Fruit fly (Drosophila melanogaster): ENCODE results near the gene CG33120.

CG33120 gene

dm6 chr2L:18830587-18831528 lies 13.5 kb downstream of the CG33120 start, which contains the start of the genes CG17597 and ScpX:
Gene CG17597 (minus strand): TSS chr2L:18831153.
Gene ScpX (plus strand): TSS chr2L:18831229.
- TF ChIP-seq gl (tag; optimal IDR thresholded peaks at IDR 0.05), result peak; percentile 64
- no peak for TF ChIP-seq CG10348 (GFP tag; IDR thresholded peaks at IDR 0.05)
- TF ChIP-seq rn (GFP tag; IDR thresholded peaks at IDR 0.05), result no peak
- peak; percentile 27 for TF ChIP-seq EcR (GFP tag; optimal IDR thresholded peaks at IDR 0.05)
- peak; percentile 23; the same call in 1 of the 2 replicates for TF ChIP-seq CG32121 (GFP tag; IDR thresholded peaks at IDR 0.05)
- no peak for TF ChIP-seq Pif1B (GFP tag; optimal IDR thresholded peaks at IDR 0.05)
- TF ChIP-seq CG4496 (GFP tag; IDR thresholded peaks at IDR 0.05), result 0 out of 3 replicates have a peak, but pooled peaks have one; percentile 20
- no peak for TF ChIP-seq fd96Ca (GFP tag; IDR thresholded peaks at IDR 0.05)
- TF ChIP-seq CG12605 (GFP tag; IDR thresholded peaks at IDR 0.05), result peak; percentile 53; the same call in 1 of the 2 replicates
- peak; percentile 20; the same call in 1 of the 2 replicates for TF ChIP-seq Ets98B (GFP tag; IDR thresholded peaks at IDR 0.05)
- TF ChIP-seq CG17806 (tag; optimal IDR thresholded peaks at IDR 0.05), result peak; percentile 32
- peak; percentile 65 for TF ChIP-seq CG8159 (tag; optimal IDR thresholded peaks at IDR 0.05)
- TF ChIP-seq CG8301 (tag; optimal IDR thresholded peaks at IDR 0.05), result peak; percentile 23
- TF ChIP-seq CG15710 (tag; optimal IDR thresholded peaks at IDR 0.05), result peak; percentile 55
- peak; percentile 31 for TF ChIP-seq CG9948 (tag; optimal IDR thresholded peaks at IDR 0.05)
- no peak for TF ChIP-seq CG13204 (GFP tag; optimal IDR thresholded peaks at IDR 0.05)
- TF ChIP-seq Snoo (tag; optimal IDR thresholded peaks at IDR 0.05), result peak; percentile 28
- TF ChIP-seq Pif1A (GFP tag; optimal IDR thresholded peaks at IDR 0.05), result peak; percentile 69
- no peak for TF ChIP-seq D1 (tag; optimal IDR thresholded peaks at IDR 0.05)
- peak; percentile 52 for TF ChIP-seq CG14655 (GFP tag; optimal IDR thresholded peaks at IDR 0.05)
- TF ChIP-seq CG34367 (tag; optimal IDR thresholded peaks at IDR 0.05), result peak; percentile 43

DNA sequence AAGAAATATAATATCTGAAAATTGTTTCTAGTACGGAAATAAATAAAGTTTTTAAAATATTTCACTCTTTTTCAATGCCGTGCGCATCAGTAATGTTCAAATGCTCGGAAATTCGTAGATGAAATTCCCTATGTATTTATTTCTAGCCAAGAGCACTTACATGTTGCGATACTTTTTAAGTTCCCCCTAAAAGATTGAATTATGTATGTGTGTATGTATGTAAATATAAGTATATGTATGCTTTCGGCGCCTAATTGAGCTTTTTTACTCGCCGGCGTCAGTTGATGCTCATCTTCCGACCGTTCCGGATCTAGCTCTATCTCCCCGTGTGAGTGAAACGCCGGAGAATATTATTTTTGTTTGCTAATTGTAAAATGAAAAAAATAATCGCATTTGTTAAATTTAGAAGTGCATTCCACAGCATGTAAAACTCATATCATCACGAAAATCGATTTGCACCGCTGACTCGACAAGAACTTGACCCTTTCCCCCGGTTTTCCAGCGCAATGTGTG lies 17.8 kb downstream of the CG33120 start, which contains the start of gene Ugt36E1:
Gene Ugt36E1 (plus strand): TSS at position 275 of the 513 bp plus-strand sequence.
- TF ChIP-seq rn (GFP tag; IDR thresholded peaks at IDR 0.05) (no peak), CG14655 (GFP tag; optimal IDR thresholded peaks at IDR 0.05) (no peak), CG34367 (tag; optimal IDR thresholded peaks at IDR 0.05) (no peak), fd96Ca (GFP tag; IDR thresholded peaks at IDR 0.05) (no peak), Ets98B (GFP tag; IDR thresholded peaks at IDR 0.05) (no peak), Snoo (tag; optimal IDR thresholded peaks at IDR 0.05) (no peak), CG9948 (tag; optimal IDR thresholded peaks at IDR 0.05) (no peak), Pif1B (GFP tag; optimal IDR thresholded peaks at IDR 0.05) (no peak), CG8301 (tag; optimal IDR thresholded peaks at IDR 0.05) (no peak), CG12605 (GFP tag; IDR thresholded peaks at IDR 0.05) (no peak)

DNA sequence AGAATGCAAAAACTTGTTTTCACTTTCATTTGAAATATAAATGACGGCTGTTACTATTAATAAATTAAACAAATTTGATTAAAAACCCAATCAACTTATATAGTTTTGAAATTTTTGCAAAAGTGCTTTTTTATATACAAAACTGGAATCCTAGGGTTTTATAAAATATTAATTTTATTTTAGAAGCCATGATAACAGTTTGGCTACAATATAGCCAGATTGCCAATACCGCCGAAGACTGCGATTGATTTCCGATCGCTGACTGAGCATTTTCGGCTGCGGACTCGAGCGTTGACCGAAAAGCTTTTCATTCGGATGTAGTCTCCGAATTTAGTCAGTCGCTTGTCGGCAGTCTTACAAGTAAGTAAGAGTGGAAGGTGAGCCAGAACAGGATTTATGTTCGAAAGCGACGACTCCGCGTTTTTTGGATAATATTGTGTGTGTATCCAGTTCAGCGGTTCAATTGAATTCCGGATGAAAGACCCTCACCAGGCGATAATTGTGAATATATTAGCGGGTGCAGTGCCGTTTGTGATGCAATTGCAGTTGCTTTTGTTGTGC lies 21.1 kb downstream of the CG33120 start, which contains the start of gene Ugt36D1:
Gene Ugt36D1 (plus strand): TSS at position 306 of the 561 bp plus-strand sequence.
- TF ChIP-seq EcR (GFP tag; optimal IDR thresholded peaks at IDR 0.05) (peak; percentile 80), CG8159 (tag; optimal IDR thresholded peaks at IDR 0.05) (no peak), Ets98B (GFP tag; IDR thresholded peaks at IDR 0.05) (peak; percentile 31; the same call in 1 of the 2 replicates), rn (GFP tag; IDR thresholded peaks at IDR 0.05) (no peak), CG9948 (tag; optimal IDR thresholded peaks at IDR 0.05) (no peak), CG15710 (tag; optimal IDR thresholded peaks at IDR 0.05) (no peak), CG34367 (tag; optimal IDR thresholded peaks at IDR 0.05) (no peak), gl (tag; optimal IDR thresholded peaks at IDR 0.05) (no peak), Snoo (tag; optimal IDR thresholded peaks at IDR 0.05) (peak; percentile 25), CG14655 (GFP tag; optimal IDR thresholded peaks at IDR 0.05) (no peak), D1 (tag; optimal IDR thresholded peaks at IDR 0.05) (no peak), CG12605 (GFP tag; IDR thresholded peaks at IDR 0.05) (no peak), fd96Ca (GFP tag; IDR thresholded peaks at IDR 0.05) (no peak), CG10348 (GFP tag; IDR thresholded peaks at IDR 0.05) (no peak), CG17806 (tag; optimal IDR thresholded peaks at IDR 0.05) (no peak), Pif1B (GFP tag; optimal IDR thresholded peaks at IDR 0.05) (peak; percentile 27), CG32121 (GFP tag; IDR thresholded peaks at IDR 0.05) (0 out of 2 replicates have a peak, but pooled peaks have one; percentile 20), CG13204 (GFP tag; optimal IDR thresholded peaks at IDR 0.05) (no peak), CG4496 (GFP tag; IDR thresholded peaks at IDR 0.05) (peak; percentile 48; the same call in 1 of the 3 replicates), Pif1A (GFP tag; optimal IDR thresholded peaks at IDR 0.05) (no peak), CG8301 (tag; optimal IDR thresholded peaks at IDR 0.05) (no peak)

- TF ChIP-seq CG8301 (tag; optimal IDR thresholded peaks at IDR 0.05), result no peak
- no peak for TF ChIP-seq Pif1A (GFP tag; optimal IDR thresholded peaks at IDR 0.05)
- TF ChIP-seq CG14655 (GFP tag; optimal IDR thresholded peaks at IDR 0.05), result no peak
Observed at dm6 chr2L:18822805-18823204, 21.6 kb downstream of the CG33120 start.

- TF ChIP-seq D1 (tag; optimal IDR thresholded peaks at IDR 0.05) (no peak), CG13204 (GFP tag; optimal IDR thresholded peaks at IDR 0.05) (no peak), CG34367 (tag; optimal IDR thresholded peaks at IDR 0.05) (no peak), gl (tag; optimal IDR thresholded peaks at IDR 0.05) (no peak), CG12605 (GFP tag; IDR thresholded peaks at IDR 0.05) (no peak), CG9948 (tag; optimal IDR thresholded peaks at IDR 0.05) (no peak), Snoo (tag; optimal IDR thresholded peaks at IDR 0.05) (no peak)
Observed at dm6 chr2L:18819044-18819443, 25.3 kb downstream of the CG33120 start, which contains the start of gene Ugt36F1. Gene Ugt36F1 (plus strand): TSS chr2L:18819344.
